Worm (Caenorhabditis elegans) whole organism, L1 larva: ENCODE data around the gene C49H3.4.

Experiments used
- aha-1 ChIP-seq: fragments of 150-350 bp; optimal IDR thresholded peaks from 2 replicates; lab custom pipeline; 2014; ENCODE audit warnings: missing biosample characterization, missing genetic modification characterization
- blmp-1 ChIP-seq: fragments of 150-350 bp; optimal IDR thresholded peaks from 2 replicates; lab custom pipeline; 2014; ENCODE audit warnings: missing biosample characterization, missing genetic modification characterization
- ceh-8 ChIP-seq: fragments of 200-800 bp; sonication (Bioruptor generic); optimal IDR thresholded peaks from 2 replicates; lab custom pipeline; 2018; ENCODE audit warnings: mild to moderate bottlenecking, missing genetic modification characterization, moderate library complexity, missing compliant biosample characterization
- ceh-82 ChIP-seq, 3 experiments: fragments of 150-350 bp in 1 of 3; sonication (generic microtip) in 2 of 3; optimal IDR thresholded peaks; 2 replicates each; lab custom pipeline; 2014 to 2017; ENCODE audit warnings: missing biosample characterization in 3 of 3, missing genetic modification characterization in 3 of 3
- efl-3 ChIP-seq: fragments of 200-800 bp; sonication (Bioruptor generic); optimal IDR thresholded peaks from 2 replicates; lab custom pipeline; 2018; ENCODE audit warnings: mild to moderate bottlenecking, missing genetic modification characterization, missing compliant biosample characterization
- egl-13 ChIP-seq: sonication (generic microtip); optimal IDR thresholded peaks from 2 replicates; lab custom pipeline; 2016; ENCODE audit warnings: missing genotype, missing genetic modification reagents, missing genetic modification characterization, missing compliant biosample characterization
- fkh-10 ChIP-seq: sonication (generic microtip); optimal IDR thresholded peaks from 2 replicates; lab custom pipeline; 2017; ENCODE audit warnings: missing biosample characterization, missing genetic modification reagents, missing genetic modification characterization
- fos-1 ChIP-seq: fragments of 150-350 bp; optimal IDR thresholded peaks from 2 replicates; lab custom pipeline; 2014; ENCODE audit warnings: missing biosample characterization, missing genetic modification characterization
- grh-1 ChIP-seq: fragments of 200-800 bp; sonication (Bioruptor generic); IDR thresholded peaks from 2 replicates; pipeline ENCODE4 v1.3.6; 2022; ENCODE audit warnings: missing genetic modification reagents, missing genetic modification characterization, missing compliant biosample characterization
- hlh-4 ChIP-seq: sonication (generic microtip); optimal IDR thresholded peaks from 2 replicates; lab custom pipeline; 2016; ENCODE audit warnings: mild to moderate bottlenecking, missing genetic modification characterization, missing compliant biosample characterization
- hpl-2 ChIP-seq: fragments of 150-350 bp; optimal IDR thresholded peaks from 2 replicates; lab custom pipeline; 2014; ENCODE audit warnings: missing biosample characterization, missing genetic modification reagents, missing genetic modification characterization
- jun-1 ChIP-seq: fragments of 150-350 bp; optimal IDR thresholded peaks from 2 replicates; lab custom pipeline; 2014; ENCODE audit warnings: missing biosample characterization, missing genetic modification reagents, missing genetic modification characterization
- lir-3 ChIP-seq: sonication (generic microtip); optimal IDR thresholded peaks from 2 replicates; lab custom pipeline; 2016; ENCODE audit warnings: mild to moderate bottlenecking, missing genetic modification characterization, moderate library complexity, missing compliant biosample characterization; ENCODE audit not compliant: poor library complexity
- nhr-11 ChIP-seq: fragments of 150-350 bp; optimal IDR thresholded peaks from 2 replicates; lab custom pipeline; 2014; ENCODE audit warnings: missing biosample characterization, missing genetic modification characterization
- nhr-12 ChIP-seq: sonication (generic microtip); optimal IDR thresholded peaks from 2 replicates; lab custom pipeline; 2017; ENCODE audit warnings: missing biosample characterization, missing genetic modification characterization
- nhr-237 ChIP-seq: fragments of 150-350 bp; optimal IDR thresholded peaks from 2 replicates; lab custom pipeline; 2014; ENCODE audit warnings: missing biosample characterization, missing genetic modification characterization
- nhr-28 ChIP-seq: fragments of 150-350 bp; optimal IDR thresholded peaks from 2 replicates; lab custom pipeline; 2014; ENCODE audit warnings: missing biosample characterization, missing genetic modification characterization
- skn-1 ChIP-seq: fragments of 150-350 bp; optimal IDR thresholded peaks from 2 replicates; lab custom pipeline; 2014; ENCODE audit warnings: missing biosample characterization, missing genetic modification characterization
- sptf-1 ChIP-seq: fragments of 150-350 bp; optimal IDR thresholded peaks from 2 replicates; lab custom pipeline; 2014; ENCODE audit warnings: missing biosample characterization, missing genetic modification characterization
- tlp-1 ChIP-seq: fragments of 150-350 bp; optimal IDR thresholded peaks from 2 replicates; lab custom pipeline; 2014; ENCODE audit warnings: missing biosample characterization, missing genetic modification characterization
- unc-86 ChIP-seq: sonication (generic microtip); optimal IDR thresholded peaks from 2 replicates; lab custom pipeline; 2016; ENCODE audit warnings: missing genetic modification characterization, missing compliant biosample characterization

Gene C49H3.4

ce11 chrIV:7957504-7957903, 42.4 kb downstream of the C49H3.4 start, which contains the start of gene frpr-10:
Gene frpr-10 (plus strand): TSS chrIV:7957804.
- no peak for TF ChIP-seq hlh-4 (tag; lab: Kevin White, UChicago)
- TF ChIP-seq nhr-12 (tag; lab: Kevin White, UChicago) = no peak

ce11 chrIV:7958092-7958491, 43.0 kb downstream of the C49H3.4 start:
- TF ChIP-seq fkh-10 = no peak
- no peak for TF ChIP-seq nhr-28 (tag; lab: Kevin White, UChicago)
- no peak for TF ChIP-seq hpl-2 (GFP tag; lab: Kevin White, UChicago)
- TF ChIP-seq ceh-8 (GFP tag; lab: Kevin White, UChicago) = no peak
- no peak for TF ChIP-seq grh-1 (GFP tag; lab: Robert Waterston, UW)
- TF ChIP-seq sptf-1 (tag; lab: Kevin White, UChicago) = no peak
- TF ChIP-seq ceh-82 (tag; optimal IDR thresholded peaks at IDR 0.05; lab: Kevin White, UChicago) = no peak
- no peak for TF ChIP-seq nhr-237 (tag; lab: Kevin White, UChicago)
- no peak for TF ChIP-seq blmp-1 (tag; lab: Kevin White, UChicago)
- no peak for TF ChIP-seq jun-1 (tag; lab: Kevin White, UChicago)
- no peak for TF ChIP-seq nhr-11
- TF ChIP-seq egl-13 = no peak
- TF ChIP-seq unc-86 (tag; lab: Kevin White, UChicago) = no peak
- TF ChIP-seq efl-3 (GFP tag; lab: Kevin White, UChicago) = no peak
- TF ChIP-seq lir-3 = no peak
- no peak for TF ChIP-seq tlp-1 (tag; lab: Kevin White, UChicago)
- no peak for TF ChIP-seq fos-1
- no peak for TF ChIP-seq skn-1

DNA sequence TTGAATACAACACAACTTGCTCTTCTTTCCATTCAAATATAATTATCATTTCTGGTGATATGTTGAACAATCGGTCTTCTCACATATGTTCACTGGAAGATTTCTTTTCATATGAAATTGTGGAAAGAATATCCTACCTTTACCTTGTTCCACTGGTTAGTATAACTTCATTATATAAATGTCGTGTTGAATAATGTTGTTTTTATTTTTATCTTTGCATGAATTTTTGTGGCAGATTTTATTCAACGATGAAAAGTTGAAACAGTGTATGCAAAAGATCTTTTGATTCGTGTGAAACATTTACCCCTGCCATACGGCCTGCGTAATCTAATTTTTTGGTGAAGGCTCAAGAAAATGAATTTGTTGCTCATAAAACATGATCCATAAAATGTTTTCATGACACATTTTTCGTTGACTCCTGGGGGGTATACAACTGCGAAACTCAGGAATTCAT, 46.8 kb downstream of the C49H3.4 start:
- TF ChIP-seq hlh-4 (tag; lab: Kevin White, UChicago) (no peak), aha-1 (tag; lab: Kevin White, UChicago) (no peak), egl-13 (no peak), lir-3 (no peak)
